Fruit fly (Drosophila melanogaster): Measurements from ENCODE around the gene CG6569.

Gene CG6569

dm6 chr3R:21823076-21823475 is 44.6 kb downstream of the CG6569 start:
- TF ChIP-seq GATAd (GFP tag; optimal IDR thresholded peaks at IDR 0.05) = no peak
- TF ChIP-seq Sp1 (GFP tag; optimal IDR thresholded peaks at IDR 0.05) = peak; percentile 35
- peak; percentile 33 for TF ChIP-seq CrebA (GFP tag; optimal IDR thresholded peaks at IDR 0.05; ENCODE audit: borderline replicate concordance)
- no peak for TF ChIP-seq Rel (GFP tag; optimal IDR thresholded peaks at IDR 0.05)
- TF ChIP-seq Rel (tag; optimal IDR thresholded peaks at IDR 0.05) = no peak
- peak; percentile 7 for TF ChIP-seq h (GFP tag; optimal IDR thresholded peaks at IDR 0.05)
- TF ChIP-seq OdsH (GFP tag; optimal IDR thresholded peaks at IDR 0.05) = peak; percentile 14
- TF ChIP-seq HLH106 (tag; optimal IDR thresholded peaks at IDR 0.05) = peak; percentile 21
- peak; percentile 37 for TF ChIP-seq CG9705 (GFP tag; optimal IDR thresholded peaks at IDR 0.05)
- TF ChIP-seq Hnf4 (GFP tag; optimal IDR thresholded peaks at IDR 0.05) = no peak

- peak; percentile 27 for TF ChIP-seq woc (GFP tag; optimal IDR thresholded peaks at IDR 0.05)
- peak; percentile 20 for TF ChIP-seq rgr (GFP tag; optimal IDR thresholded peaks at IDR 0.05)
- no peak for TF ChIP-seq jim (GFP tag; optimal IDR thresholded peaks at IDR 0.05)
- TF ChIP-seq GATAd (GFP tag; optimal IDR thresholded peaks at IDR 0.05) = no peak
- TF ChIP-seq Rel (GFP tag; optimal IDR thresholded peaks at IDR 0.05) = no peak
- peak; percentile 8 for TF ChIP-seq Rel (tag; optimal IDR thresholded peaks at IDR 0.05)
- TF ChIP-seq Hr83 (GFP tag; optimal IDR thresholded peaks at IDR 0.05; ENCODE audit: poor library complexity, severe bottlenecking) = peak; percentile 3
Measured at dm6 chr3R:21822562-21822933, 45.2 kb downstream of the CG6569 start, which contains the start of gene CASK. Gene CASK (minus strand): TSS chr3R:21822674.

dm6 chr3R:21821684-21822561 is 45.8 kb downstream of the CG6569 start:
- TF ChIP-seq woc (GFP tag; optimal IDR thresholded peaks at IDR 0.05) = no peak
- TF ChIP-seq Rel (GFP tag; optimal IDR thresholded peaks at IDR 0.05) = no peak
- peak; percentile 87 for TF ChIP-seq Rel (tag; optimal IDR thresholded peaks at IDR 0.05)
- TF ChIP-seq Dfd (GFP tag; optimal IDR thresholded peaks at IDR 0.05) = peak; percentile 51
- no peak for TF ChIP-seq Myc (optimal IDR thresholded peaks at IDR 0.05)
- no peak for TF ChIP-seq GATAd (GFP tag; optimal IDR thresholded peaks at IDR 0.05)
- TF ChIP-seq dmrt93B (GFP tag; optimal IDR thresholded peaks at IDR 0.05) = no peak
- no peak for TF ChIP-seq ey (GFP tag; optimal IDR thresholded peaks at IDR 0.05)
- no peak for TF ChIP-seq OdsH (GFP tag; optimal IDR thresholded peaks at IDR 0.05)
- TF ChIP-seq Dif (GFP tag; optimal IDR thresholded peaks at IDR 0.05; ENCODE audit: partially characterized antibody) = peak; percentile 69
- TF ChIP-seq rgr (GFP tag; optimal IDR thresholded peaks at IDR 0.05) = no peak
- peak; percentile 0 for TF ChIP-seq N (GFP tag; optimal IDR thresholded peaks at IDR 0.05)
- no peak for TF ChIP-seq brk (GFP tag; optimal IDR thresholded peaks at IDR 0.05)

Measured in whole organism, wandering third instar larva.